Worm (Caenorhabditis elegans): ENCODE measurements around the gene his-74.

his-74 gene

DNA sequence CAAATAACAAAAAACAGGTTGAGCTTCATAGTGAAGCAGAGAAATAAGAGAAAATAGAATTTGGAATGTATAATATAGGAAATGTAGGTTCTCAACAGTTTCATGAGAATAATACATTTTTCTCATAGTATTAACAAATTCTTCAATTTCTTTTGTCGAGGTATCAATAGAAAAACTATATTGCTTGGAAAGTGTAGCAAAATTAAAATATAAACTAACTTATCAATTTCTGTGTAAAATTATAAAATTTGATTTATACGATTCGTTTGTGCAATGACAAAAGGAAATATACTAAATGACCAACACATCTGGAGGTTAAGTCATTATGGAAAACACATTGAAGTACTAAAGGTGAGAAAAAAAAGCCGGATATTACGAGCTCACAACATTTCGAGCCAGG lies 1.5 kb upstream of the his-74 start, which contains the start of gene W05B10.3:
Gene W05B10.3, minus strand, starts transcription at position 101 of the 400 bp plus-strand sequence.
- no peak for TF ChIP-seq pqm-1 (tag; optimal IDR thresholded peaks at IDR 0.05)
- no peak for TF ChIP-seq skn-1 (tag; optimal IDR thresholded peaks at IDR 0.05)
- TF ChIP-seq nfya-1 (tag; optimal IDR thresholded peaks at IDR 0.05; ENCODE audit: insufficient read depth) = no peak
- TF ChIP-seq mdl-1 (tag; optimal IDR thresholded peaks at IDR 0.05) = no peak
- TF ChIP-seq fos-1 (tag; optimal IDR thresholded peaks at IDR 0.05) = no peak

DNA sequence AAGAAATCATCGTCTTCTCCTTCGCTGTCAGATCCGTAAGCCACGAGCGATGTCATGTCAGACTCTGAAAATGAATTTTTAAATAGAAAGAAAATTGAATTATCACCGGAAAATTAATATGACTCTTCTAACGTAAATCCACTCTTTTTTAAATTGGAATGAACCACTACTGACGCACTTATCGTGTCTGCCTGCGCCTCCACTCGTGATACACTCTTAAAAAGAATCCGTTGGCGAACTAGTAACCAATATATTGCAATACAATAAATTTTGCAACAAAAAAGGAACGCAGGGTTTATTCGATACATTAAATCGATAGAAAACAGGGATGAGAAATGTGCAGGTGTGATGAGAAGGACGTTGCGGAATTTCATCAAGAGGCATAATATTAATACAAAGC lies 704 bp downstream of the his-74 start, which contains the start of gene ccch-3:
Gene ccch-3, minus strand, starts transcription at position 262 of the 400 bp plus-strand sequence.
- TF ChIP-seq nhr-43 (tag; optimal IDR thresholded peaks at IDR 0.05; ENCODE audit: poor library complexity, severe bottlenecking) (peak; percentile 27), nfya-1 (tag; optimal IDR thresholded peaks at IDR 0.05; ENCODE audit: insufficient read depth) (peak; percentile 55), lsy-12 (tag; optimal IDR thresholded peaks at IDR 0.05) (peak; percentile 4), nhr-25 (tag; optimal IDR thresholded peaks at IDR 0.05) (peak; percentile 55), mml-1 (tag; optimal IDR thresholded peaks at IDR 0.05) (no peak), nhr-28 (tag; optimal IDR thresholded peaks at IDR 0.05) (no peak), hmg-11 (tag; optimal IDR thresholded peaks at IDR 0.05) (peak; percentile 62), R02D3.7 (tag; optimal IDR thresholded peaks at IDR 0.05) (peak; percentile 34), snpc-4 (tag; optimal IDR thresholded peaks at IDR 0.05) (peak; percentile 68), egl-27 (tag; optimal IDR thresholded peaks at IDR 0.05) (no peak), pha-4 (tag; optimal IDR thresholded peaks at IDR 0.05) (peak; percentile 46), elt-2 (tag; optimal IDR thresholded peaks at IDR 0.05) (peak; percentile 23), unc-39 (tag; optimal IDR thresholded peaks at IDR 0.05) (no peak), nhr-23 (tag; optimal IDR thresholded peaks at IDR 0.05) (peak; percentile 84), jun-1 (tag; optimal IDR thresholded peaks at IDR 0.05) (no peak), tbx-2 (tag; optimal IDR thresholded peaks at IDR 0.05) (peak; percentile 27), aly-2 (tag; optimal IDR thresholded peaks at IDR 0.05) (no peak), lin-15B (tag; optimal IDR thresholded peaks at IDR 0.05) (peak; percentile 49)

DNA sequence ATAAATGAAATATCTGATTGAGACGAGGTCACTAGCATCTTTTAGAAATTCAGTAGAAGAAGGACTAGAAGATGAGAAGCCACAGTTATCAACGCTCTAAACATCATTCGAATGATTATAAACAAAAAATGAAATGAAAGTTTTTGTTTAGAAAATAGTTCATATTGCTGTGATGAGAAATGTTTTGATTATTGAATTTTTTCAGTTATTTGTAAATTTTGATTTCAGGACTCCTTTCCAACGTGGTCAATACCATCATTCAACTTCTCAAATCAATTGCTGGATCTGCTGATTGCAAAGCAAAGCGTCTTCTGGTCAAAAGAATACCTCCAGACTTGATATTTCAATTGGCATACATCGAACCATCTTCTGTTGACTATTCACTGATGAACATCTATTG lies 2.0 kb downstream of the his-74 start, which contains the start of gene W05B10.6:
Gene W05B10.6, minus strand, starts transcription at position 101 of the 400 bp plus-strand sequence.
- TF ChIP-seq ceh-28 (tag; optimal IDR thresholded peaks at IDR 0.05) (no peak), nhr-28 (tag; optimal IDR thresholded peaks at IDR 0.05) (no peak), nhr-77 (tag; optimal IDR thresholded peaks at IDR 0.05) (no peak), hmg-11 (tag; optimal IDR thresholded peaks at IDR 0.05) (no peak), mml-1 (tag; optimal IDR thresholded peaks at IDR 0.05) (no peak), jun-1 (tag; optimal IDR thresholded peaks at IDR 0.05) (no peak), nhr-43 (tag; optimal IDR thresholded peaks at IDR 0.05; ENCODE audit: poor library complexity, severe bottlenecking) (no peak), nhr-237 (tag; optimal IDR thresholded peaks at IDR 0.05) (no peak), nhr-76 (tag; optimal IDR thresholded peaks at IDR 0.05) (no peak), lin-39 (tag; optimal IDR thresholded peaks at IDR 0.05) (no peak), R02D3.7 (tag; optimal IDR thresholded peaks at IDR 0.05) (no peak), egl-27 (tag; optimal IDR thresholded peaks at IDR 0.05) (no peak), nhr-12 (tag; optimal IDR thresholded peaks at IDR 0.05) (no peak), tbx-2 (tag; optimal IDR thresholded peaks at IDR 0.05) (no peak), pha-4 (tag; optimal IDR thresholded peaks at IDR 0.05) (no peak), ceh-82 (tag; optimal IDR thresholded peaks at IDR 0.05) (no peak), elt-1 (tag; optimal IDR thresholded peaks at IDR 0.05) (no peak)

DNA sequence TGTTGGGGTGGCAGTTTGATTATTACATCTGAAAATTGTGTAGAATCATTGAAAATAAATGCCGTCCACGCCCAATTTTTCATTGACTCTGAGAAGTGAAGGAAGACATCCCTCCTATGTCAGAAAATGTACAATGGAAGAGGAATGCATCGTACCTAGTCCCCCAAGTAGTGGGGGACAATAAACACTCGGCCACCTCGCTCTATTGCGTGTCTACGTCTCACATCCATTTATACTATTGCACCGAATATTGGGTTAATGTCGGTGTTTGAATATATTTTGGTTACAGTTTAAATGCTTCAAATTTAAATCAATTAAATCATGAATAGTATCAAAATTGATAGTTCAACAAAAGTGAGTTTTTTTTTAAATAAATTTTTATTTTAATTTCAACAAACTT lies 10.5 kb downstream of the his-74 start, which contains the start of gene lin-25:
Gene lin-25, plus strand, starts transcription at position 290 of the 400 bp plus-strand sequence.
- TF ChIP-seq hmg-11 (tag; optimal IDR thresholded peaks at IDR 0.05) (peak; percentile 58), pha-4 (tag; optimal IDR thresholded peaks at IDR 0.05) (peak; percentile 63), lin-15B (tag; optimal IDR thresholded peaks at IDR 0.05) (peak; percentile 51), snpc-4 (tag; optimal IDR thresholded peaks at IDR 0.05) (peak; percentile 27), nhr-25 (tag; optimal IDR thresholded peaks at IDR 0.05) (peak; percentile 24), unc-39 (tag; optimal IDR thresholded peaks at IDR 0.05) (no peak), ama-1 (optimal IDR thresholded peaks at IDR 0.05) (no peak), nfya-1 (tag; optimal IDR thresholded peaks at IDR 0.05; ENCODE audit: insufficient read depth) (peak; percentile 42)

DNA sequence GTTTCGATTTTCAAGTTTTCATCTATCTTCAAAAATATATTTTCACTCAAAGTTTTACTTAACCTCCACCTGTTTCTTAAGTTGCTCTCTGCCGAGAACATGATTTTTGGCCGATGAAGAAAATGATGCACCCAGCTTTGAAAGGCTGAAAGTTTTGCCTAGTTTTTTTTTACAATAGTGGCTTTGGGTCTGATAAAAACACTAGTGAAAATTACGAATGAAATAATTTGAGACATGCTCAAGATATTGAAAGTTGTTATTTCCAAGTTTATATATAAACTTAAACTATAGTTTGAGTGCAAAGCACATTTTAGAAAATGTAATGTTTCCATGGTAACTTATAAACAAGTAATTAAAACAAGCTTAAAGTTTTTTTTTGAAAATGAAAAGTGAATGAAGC lies 10.9 kb downstream of the his-74 start, which contains the start of gene gpa-9:
Gene gpa-9, minus strand, starts transcription at position 101 of the 400 bp plus-strand sequence.
- TF ChIP-seq ztf-11 (tag; optimal IDR thresholded peaks at IDR 0.05) (no peak), ceh-28 (tag; optimal IDR thresholded peaks at IDR 0.05) (no peak), jun-1 (tag; optimal IDR thresholded peaks at IDR 0.05) (no peak), nhr-23 (tag; optimal IDR thresholded peaks at IDR 0.05) (no peak), ceh-9 (tag; optimal IDR thresholded peaks at IDR 0.05) (no peak), lsy-12 (tag; optimal IDR thresholded peaks at IDR 0.05) (no peak), nhr-67 (tag; optimal IDR thresholded peaks at IDR 0.05) (no peak), mml-1 (tag; optimal IDR thresholded peaks at IDR 0.05) (no peak)

Measured in whole organism, L3 larva.